Worm (Caenorhabditis elegans) whole organism, young adult: ENCODE results near the gene C27D6.3.

Experiments used
- B0019.2 ChIP-seq: fragments of 200-800 bp; sonication (Bioruptor generic); conservative IDR thresholded peaks from 2 replicates; pipeline ENCODE4 v1.3.6; 2022; ENCODE audit warnings: missing genetic modification reagents, missing genetic modification characterization, missing compliant biosample characterization
- C17E4.6 ChIP-seq: fragments of 200-800 bp; sonication (Bioruptor generic); IDR thresholded peaks from 2 replicates; pipeline ENCODE4 v1.3.6; 2022; ENCODE audit warnings: missing genetic modification reagents, missing genetic modification characterization, missing compliant biosample characterization
- F22D6.2 ChIP-seq: sonication (generic microtip); optimal IDR thresholded peaks from 2 replicates; lab custom pipeline; 2016; ENCODE audit warnings: mild to moderate bottlenecking, missing genetic modification characterization, missing compliant biosample characterization
- K12H6.12 ChIP-seq: fragments of 200-800 bp; sonication (Bioruptor generic); optimal IDR thresholded peaks from 2 replicates; lab custom pipeline; 2018; ENCODE audit warnings: mild to moderate bottlenecking, missing genetic modification characterization, missing compliant biosample characterization
- Y95B8A.8 ChIP-seq: fragments of 200-800 bp; sonication (Bioruptor generic); IDR thresholded peaks from 2 replicates; pipeline ENCODE4 v1.3.6; 2022; ENCODE audit warnings: missing genetic modification reagents, missing genetic modification characterization, missing compliant biosample characterization
- ama-1 ChIP-seq, 3 experiments: fragments of 150-350 bp in 1 of 3; sonication (generic microtip) in 2 of 3; optimal IDR thresholded peaks; 2 replicates each; lab custom pipeline; 2014 to 2018; ENCODE audit warnings: missing biosample characterization in 2 of 3, missing genetic modification characterization in 2 of 3, missing genetic modification reagents in 2 of 3
- attf-6 ChIP-seq: fragments of 200-800 bp; sonication (Bioruptor generic); IDR thresholded peaks from 2 replicates; pipeline ENCODE4 v1.3.6; 2022; ENCODE audit warnings: missing genetic modification reagents, missing genetic modification characterization, missing compliant biosample characterization
- dpl-1 ChIP-seq: fragments of 150-350 bp; optimal IDR thresholded peaks from 2 replicates; lab custom pipeline; 2014; ENCODE audit warnings: missing biosample characterization, missing genetic modification reagents, missing genetic modification characterization
- madf-6 ChIP-seq: fragments of 200-800 bp; sonication (Bioruptor generic); IDR thresholded peaks from 2 replicates; pipeline ENCODE4 v1.3.6; 2022; ENCODE audit warnings: missing genetic modification reagents, missing genetic modification characterization, missing compliant biosample characterization
- madf-8 ChIP-seq: fragments of 200-800 bp; sonication (Bioruptor generic); conservative IDR thresholded peaks from 2 replicates; pipeline ENCODE4 v1.3.6; 2022; ENCODE audit warnings: missing genetic modification reagents, missing genetic modification characterization, missing compliant biosample characterization
- nfya-1 ChIP-seq: sonication (generic microtip); optimal IDR thresholded peaks from 2 replicates; lab custom pipeline; 2017; ENCODE audit warnings: antibody characterized with exemption, missing compliant biosample characterization, missing genetic modification characterization, borderline replicate concordance; ENCODE audit not compliant: insufficient read depth
- nfya-2 ChIP-seq: fragments of 200-800 bp; sonication (Bioruptor generic); IDR thresholded peaks from 2 replicates; pipeline ENCODE4 v1.3.6; 2022; ENCODE audit warnings: missing genetic modification reagents, missing genetic modification characterization, missing compliant biosample characterization
- snpc-4 ChIP-seq, 5 experiments: fragments of 150-350 bp in 1 of 5; sonication (generic microtip) in 4 of 5; optimal IDR thresholded peaks; 2 replicates each; lab custom pipeline; 2014 to 2018; ENCODE audit warnings: missing genetic modification characterization in 5 of 5, missing biosample characterization in 3 of 5, antibody characterized with exemption in 2 of 5, mild to moderate bottlenecking in 2 of 5, missing compliant biosample characterization in 2 of 5, missing genotype in 2 of 5, moderate library complexity in 2 of 5, missing genetic modification reagents in 1 of 5

- TF ChIP-seq attf-6 (GFP tag; lab: Robert Waterston, UW) (no peak), ama-1 (optimal IDR thresholded peaks at IDR 0.05; lab: Kevin White, UChicago) (no peak), ama-1 (GFP tag; optimal IDR thresholded peaks at IDR 0.05; lab: Kevin White, UChicago) (no peak), dpl-1 (no peak), madf-6 (GFP tag; lab: Robert Waterston, UW) (no peak), F22D6.2 (tag; lab: Kevin White, UChicago) (no peak), Y95B8A.8 (GFP tag; lab: Robert Waterston, UW) (no peak), B0019.2 (GFP tag; lab: Robert Waterston, UW) (no peak), nfya-2 (no peak), C17E4.6 (GFP tag; lab: Robert Waterston, UW) (no peak), madf-8 (GFP tag; lab: Robert Waterston, UW) (no peak), snpc-4 (GFP tag; optimal IDR thresholded peaks at IDR 0.05; lab: Kevin White, UChicago) (no peak), snpc-4 (tag; optimal IDR thresholded peaks at IDR 0.05; lab: Kevin White, UChicago) (no peak), K12H6.12 (tag; lab: Kevin White, UChicago) (no peak), nfya-1 (tag; lab: Kevin White, UChicago) (no peak)
These were observed 48.6 kb upstream of the C27D6.3 start for ce11 chrII:5222830-5223229.
